Fruit fly (Drosophila melanogaster) whole organism, pupa: ENCODE results near the gene wam.
A peak's percentile ranks its signal among the peaks of the same experiment; 100 is the strongest.

ENCODE experiments used
- CG10348 ChIP-seq: fragments of 200-800 bp; sonication (Bioruptor generic); IDR thresholded peaks from 2 replicates; pipeline ENCODE4 v1.3.6; 2022; ENCODE audit warnings: missing biosample characterization, missing genetic modification characterization
- CG12605 ChIP-seq: fragments of 200-800 bp; sonication (Bioruptor generic); IDR thresholded peaks from 2 replicates; pipeline ENCODE4 v1.3.6; 2022; ENCODE audit warnings: missing biosample characterization, missing genetic modification characterization
- CG13204 ChIP-seq: fragments of 200-800 bp; sonication (Bioruptor generic); optimal IDR thresholded peaks from 2 replicates; lab custom pipeline; 2018; ENCODE audit warnings: missing biosample characterization, mild to moderate bottlenecking, missing genetic modification characterization, moderate library complexity
- CG14655 ChIP-seq: fragments of 200-800 bp; sonication (Bioruptor generic); optimal IDR thresholded peaks from 3 replicates; lab custom pipeline; 2017; ENCODE audit warnings: mild to moderate bottlenecking, missing biosample characterization, missing genetic modification reagents, missing genetic modification characterization
- CG15710 ChIP-seq: fragments of 200-800 bp; sonication (Bioruptor generic); optimal IDR thresholded peaks from 2 replicates; lab custom pipeline; 2018; ENCODE audit warnings: missing biosample characterization, mild to moderate bottlenecking, missing genetic modification characterization, moderate library complexity
- CG17806 ChIP-seq: fragments of 200-800 bp; sonication (Bioruptor generic); optimal IDR thresholded peaks from 2 replicates; lab custom pipeline; 2018; ENCODE audit warnings: missing biosample characterization, mild to moderate bottlenecking, missing genetic modification characterization, moderate library complexity
- CG32121 ChIP-seq: fragments of 200-800 bp; sonication (Bioruptor generic); IDR thresholded peaks from 2 replicates; pipeline ENCODE4 v1.3.6; 2022; ENCODE audit warnings: missing biosample characterization, missing genetic modification characterization
- CG34367 ChIP-seq: fragments of 200-800 bp; sonication (Bioruptor generic); optimal IDR thresholded peaks from 2 replicates; lab custom pipeline; 2018; ENCODE audit warnings: missing biosample characterization, mild to moderate bottlenecking, missing genetic modification characterization
- CG4496 ChIP-seq: fragments of 200-800 bp; sonication (Bioruptor generic); IDR thresholded peaks from 3 replicates; pipeline ENCODE4 v1.3.6; 2022; ENCODE audit warnings: missing biosample characterization, missing genetic modification characterization
- CG8159 ChIP-seq: fragments of 200-800 bp; sonication (Bioruptor generic); optimal IDR thresholded peaks from 3 replicates; lab custom pipeline; 2018; ENCODE audit warnings: missing biosample characterization, mild to moderate bottlenecking, missing genetic modification characterization, moderate library complexity
- CG8301 ChIP-seq: fragments of 200-800 bp; sonication (Bioruptor generic); optimal IDR thresholded peaks from 2 replicates; lab custom pipeline; 2018; ENCODE audit warnings: missing biosample characterization, mild to moderate bottlenecking, missing genetic modification characterization
- CG9948 ChIP-seq: fragments of 200-800 bp; sonication (Bioruptor generic); optimal IDR thresholded peaks from 2 replicates; lab custom pipeline; 2018; ENCODE audit warnings: missing biosample characterization, mild to moderate bottlenecking, missing genetic modification characterization, moderate library complexity
- D1 ChIP-seq: fragments of 200-800 bp; sonication (Bioruptor generic); optimal IDR thresholded peaks from 2 replicates; lab custom pipeline; 2018; ENCODE audit warnings: missing biosample characterization, mild to moderate bottlenecking, missing genetic modification characterization, moderate library complexity
- EcR ChIP-seq: fragments of 200-800 bp; sonication (Bioruptor generic); optimal IDR thresholded peaks from 3 replicates; lab custom pipeline; 2019; ENCODE audit warnings: missing biosample characterization, missing genetic modification characterization, mild to moderate bottlenecking, moderate library complexity, missing genetic modification reagents
- Ets98B ChIP-seq: fragments of 200-800 bp; sonication (Bioruptor generic); IDR thresholded peaks from 2 replicates; pipeline ENCODE4 v1.3.6; 2022; ENCODE audit warnings: missing biosample characterization, missing genetic modification characterization
- Pif1A ChIP-seq: fragments of 200-800 bp; sonication (Bioruptor generic); optimal IDR thresholded peaks from 3 replicates; lab custom pipeline; 2016; ENCODE audit warnings: missing biosample characterization, missing genetic modification characterization
- Pif1B ChIP-seq: fragments of 200-800 bp; sonication (Bioruptor generic); optimal IDR thresholded peaks from 3 replicates; lab custom pipeline; 2016; ENCODE audit warnings: missing biosample characterization, missing genetic modification characterization
- Snoo ChIP-seq: fragments of 200-800 bp; sonication (Bioruptor generic); optimal IDR thresholded peaks from 3 replicates; lab custom pipeline; 2017; ENCODE audit warnings: missing biosample characterization, mild to moderate bottlenecking, missing genetic modification characterization, inconsistent platforms
- fd96Ca ChIP-seq: fragments of 200-800 bp; sonication (Bioruptor generic); IDR thresholded peaks from 3 replicates; pipeline ENCODE4 v1.3.6; 2022; ENCODE audit warnings: missing biosample characterization, missing genetic modification characterization
- gl ChIP-seq: fragments of 200-800 bp; sonication (Bioruptor generic); optimal IDR thresholded peaks from 2 replicates; lab custom pipeline; 2018; ENCODE audit warnings: missing biosample characterization, mild to moderate bottlenecking, missing genetic modification characterization
- rn ChIP-seq: fragments of 200-800 bp; sonication (Bioruptor generic); IDR thresholded peaks from 2 replicates; pipeline ENCODE4 v1.3.6; 2022; ENCODE audit warnings: missing biosample characterization, missing genetic modification characterization

wam gene

dm6 chr3R:23300091-23300918, 12.5 kb upstream of the wam start:
- TF ChIP-seq Ets98B = no peak
- TF ChIP-seq CG14655 (GFP tag; lab: Kevin White, UChicago) = peak; percentile 27
- TF ChIP-seq Pif1B = peak; percentile 28
- TF ChIP-seq CG17806 (tag; lab: Kevin White, UChicago) = no peak
- peak; percentile 30 for TF ChIP-seq CG15710
- TF ChIP-seq CG34367 = peak; percentile 24

DNA sequence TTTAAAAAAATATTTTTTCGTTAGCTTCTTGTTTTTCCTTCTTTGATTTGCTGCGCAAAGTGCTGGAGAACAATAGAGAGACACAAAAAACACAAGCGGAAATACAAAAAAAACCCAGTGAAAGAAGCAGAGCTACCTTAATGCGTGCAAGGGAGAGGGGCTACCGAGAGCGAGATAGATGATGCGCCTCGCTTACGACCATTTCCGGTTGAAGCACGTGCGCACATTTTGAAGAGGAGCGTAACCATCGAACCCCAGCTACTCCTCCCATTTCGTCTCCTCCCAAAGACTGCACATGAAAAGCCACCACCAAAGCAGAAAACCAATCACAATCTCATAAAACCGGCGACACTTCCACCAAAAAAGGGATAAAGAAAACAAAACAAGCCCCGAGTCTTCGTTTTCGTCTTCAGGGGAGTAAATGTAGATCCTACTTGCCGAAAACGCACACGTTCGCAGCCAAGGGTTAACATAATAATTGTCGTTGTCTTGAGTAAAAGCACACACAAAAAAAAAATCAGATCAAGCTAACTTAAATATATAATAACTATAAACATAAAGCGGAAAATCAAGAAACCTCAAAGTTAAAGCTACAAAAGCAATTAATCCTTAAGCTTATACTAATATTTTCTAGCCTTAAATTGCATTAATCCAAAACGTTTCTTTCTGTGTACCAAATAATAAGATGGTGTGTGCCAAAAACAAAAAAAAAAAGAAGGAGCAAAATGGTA, 9.4 kb upstream of the wam start:
- no peak for TF ChIP-seq CG10348 (GFP tag; lab: Robert Waterston, UW)
- no peak for TF ChIP-seq Ets98B
- no peak for TF ChIP-seq CG12605
- TF ChIP-seq CG14655 (GFP tag; lab: Kevin White, UChicago) = peak; percentile 25
- no peak for TF ChIP-seq gl
- no peak for TF ChIP-seq D1
- TF ChIP-seq CG8159 (tag; lab: Kevin White, UChicago) = peak; percentile 18
- TF ChIP-seq CG17806 (tag; lab: Kevin White, UChicago) = no peak
- TF ChIP-seq Pif1B = no peak
- TF ChIP-seq fd96Ca (GFP tag; lab: Robert Waterston, UW) = no peak
- TF ChIP-seq EcR (GFP tag; lab: Kevin White, UChicago) = no peak
- TF ChIP-seq CG8301 (tag; lab: Kevin White, UChicago) = no peak
- TF ChIP-seq CG13204 (GFP tag; lab: Kevin White, UChicago) = no peak
- TF ChIP-seq rn (GFP tag; lab: Robert Waterston, UW) = no peak
- no peak for TF ChIP-seq CG9948 (tag; lab: Kevin White, UChicago)
- no peak for TF ChIP-seq CG4496 (GFP tag; lab: Robert Waterston, UW)
- no peak for TF ChIP-seq CG32121 (GFP tag; lab: Robert Waterston, UW)
- peak; percentile 6 for TF ChIP-seq CG15710
- TF ChIP-seq Snoo (tag; lab: Kevin White, UChicago) = peak; percentile 28
- TF ChIP-seq Pif1A (GFP tag; lab: Kevin White, UChicago) = no peak
- TF ChIP-seq CG34367 = no peak
- TF ChIP-seq, all 21 proteins: peak for 4

- TF ChIP-seq CG8159 (tag; lab: Kevin White, UChicago) = no peak
- TF ChIP-seq Snoo (tag; lab: Kevin White, UChicago) = no peak
- no peak for TF ChIP-seq CG17806 (tag; lab: Kevin White, UChicago)
- TF ChIP-seq CG12605 = 0 out of 2 replicates have a peak, but pooled peaks have one; percentile 13
Observed at dm6 chr3R:23296146-23296545, 8.3 kb upstream of the wam start.

dm6 chr3R:23295360-23295772, 7.5 kb upstream of the wam start:
- TF ChIP-seq Ets98B (peak; percentile 81), fd96Ca (GFP tag; lab: Robert Waterston, UW) (peak; percentile 77; the same call in 2 of the 3 replicates), Pif1B (peak; percentile 65), CG10348 (GFP tag; lab: Robert Waterston, UW) (no peak), CG17806 (tag; lab: Kevin White, UChicago) (peak; percentile 42), rn (GFP tag; lab: Robert Waterston, UW) (0 out of 2 replicates have a peak, but pooled peaks have one; percentile 14), gl (peak; percentile 80), CG12605 (peak; percentile 75), CG9948 (tag; lab: Kevin White, UChicago) (peak; percentile 35), CG15710 (peak; percentile 37), CG8301 (tag; lab: Kevin White, UChicago) (peak; percentile 49), CG34367 (peak; percentile 59), Pif1A (GFP tag; lab: Kevin White, UChicago) (peak; percentile 81), CG4496 (GFP tag; lab: Robert Waterston, UW) (peak; percentile 94), EcR (GFP tag; lab: Kevin White, UChicago) (peak; percentile 60), Snoo (tag; lab: Kevin White, UChicago) (peak; percentile 64), CG32121 (GFP tag; lab: Robert Waterston, UW) (peak; percentile 82), CG14655 (GFP tag; lab: Kevin White, UChicago) (peak; percentile 58), D1 (peak; percentile 20), CG13204 (GFP tag; lab: Kevin White, UChicago) (peak; percentile 65), CG8159 (tag; lab: Kevin White, UChicago) (peak; percentile 50)

dm6 chr3R:23293066-23293777, 5.4 kb upstream of the wam start:
- TF ChIP-seq Snoo (tag; lab: Kevin White, UChicago) (peak; percentile 54), CG15710 (peak; percentile 57), CG34367 (peak; percentile 54), CG4496 (GFP tag; lab: Robert Waterston, UW) (peak; percentile 84), Pif1A (GFP tag; lab: Kevin White, UChicago) (peak; percentile 48), EcR (GFP tag; lab: Kevin White, UChicago) (no peak), CG13204 (GFP tag; lab: Kevin White, UChicago) (peak; percentile 56), gl (peak; percentile 78), CG8159 (tag; lab: Kevin White, UChicago) (peak; percentile 42), D1 (no peak), CG10348 (GFP tag; lab: Robert Waterston, UW) (no peak), CG32121 (GFP tag; lab: Robert Waterston, UW) (peak; percentile 80), CG14655 (GFP tag; lab: Kevin White, UChicago) (peak; percentile 64), Ets98B (peak; percentile 80), rn (GFP tag; lab: Robert Waterston, UW) (no peak), Pif1B (peak; percentile 67), CG12605 (peak; percentile 61), CG9948 (tag; lab: Kevin White, UChicago) (peak; percentile 57), CG8301 (tag; lab: Kevin White, UChicago) (peak; percentile 55), CG17806 (tag; lab: Kevin White, UChicago) (peak; percentile 47), fd96Ca (GFP tag; lab: Robert Waterston, UW) (peak; percentile 78)
- TF ChIP-seq, all 21 proteins: peak for 17
